Worm (Caenorhabditis elegans): ENCODE data around the gene C32D5.12.

C32D5.12 gene

DNA sequence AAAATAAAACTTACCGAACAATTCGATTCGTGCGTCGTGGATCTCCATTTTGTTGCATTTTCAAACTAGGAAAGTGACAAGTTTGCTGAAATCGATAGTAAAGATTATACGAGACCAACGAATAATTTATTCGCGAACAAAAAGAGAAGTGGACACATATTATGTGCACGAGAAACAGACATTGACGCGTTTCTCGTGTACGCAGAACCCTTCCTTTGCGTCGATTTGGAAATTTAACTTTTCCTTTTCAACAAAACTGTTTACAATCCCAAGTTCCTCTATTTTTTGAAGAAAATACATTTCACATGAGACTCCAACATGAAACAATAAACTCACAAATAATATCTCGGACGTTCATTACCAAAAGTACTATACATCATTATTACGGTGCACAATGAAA is 2.0 kb upstream of the C32D5.12 start, which contains the start of gene K10B2.4 (continued):
- TF ChIP-seq fkh-8 (tag; optimal IDR thresholded peaks at IDR 0.05), result peak; percentile 6
- no peak for TF ChIP-seq egl-27 (tag; optimal IDR thresholded peaks at IDR 0.05)
- no peak for TF ChIP-seq ztf-11 (tag; optimal IDR thresholded peaks at IDR 0.05)
- peak; percentile 66 for TF ChIP-seq xbp-1 (tag; optimal IDR thresholded peaks at IDR 0.05)
- peak; percentile 8 for TF ChIP-seq ztf-4 (tag; optimal IDR thresholded peaks at IDR 0.05)
- TF ChIP-seq efl-3 (GFP tag; optimal IDR thresholded peaks at IDR 0.05), result no peak
- TF ChIP-seq sptf-1 (tag; optimal IDR thresholded peaks at IDR 0.05), result no peak
- TF ChIP-seq F16B12.6 (tag; optimal IDR thresholded peaks at IDR 0.05), result peak; percentile 14
- TF ChIP-seq unc-86 (tag; optimal IDR thresholded peaks at IDR 0.05), result peak; percentile 31
- no peak for TF ChIP-seq nhr-11 (tag; optimal IDR thresholded peaks at IDR 0.05)
- TF ChIP-seq C16A3.4 (tag; optimal IDR thresholded peaks at IDR 0.05), result peak; percentile 78
- TF ChIP-seq ceh-63 (GFP tag; optimal IDR thresholded peaks at IDR 0.05), result no peak
- no peak for TF ChIP-seq ces-1 (GFP tag; optimal IDR thresholded peaks at IDR 0.05)
- TF ChIP-seq sox-4 (tag; optimal IDR thresholded peaks at IDR 0.05), result no peak
- TF ChIP-seq tbx-2 (tag; optimal IDR thresholded peaks at IDR 0.05), result peak; percentile 62
- TF ChIP-seq ceh-90 (tag; optimal IDR thresholded peaks at IDR 0.05), result no peak
- TF ChIP-seq lin-35 (GFP tag; optimal IDR thresholded peaks at IDR 0.05), result peak; percentile 70 to 87
- peak; percentile 22 for TF ChIP-seq ama-1 (optimal IDR thresholded peaks at IDR 0.05)
- no peak for TF ChIP-seq pag-3 (tag; optimal IDR thresholded peaks at IDR 0.05; ENCODE audit: borderline replicate concordance, insufficient read depth)
- TF ChIP-seq nhr-84 (tag; optimal IDR thresholded peaks at IDR 0.05), result no peak
- TF ChIP-seq lin-15B (tag; optimal IDR thresholded peaks at IDR 0.05), result peak; percentile 12
- TF ChIP-seq aha-1 (tag; optimal IDR thresholded peaks at IDR 0.05), result no peak
- peak; percentile 65 for TF ChIP-seq mep-1 (tag; optimal IDR thresholded peaks at IDR 0.05)
- no peak for TF ChIP-seq unc-30 (tag; optimal IDR thresholded peaks at IDR 0.05)
- TF ChIP-seq nhr-90 (tag; optimal IDR thresholded peaks at IDR 0.05; ENCODE audit: poor library complexity), result peak; percentile 54
- no peak for TF ChIP-seq mef-2 (tag; optimal IDR thresholded peaks at IDR 0.05)
- TF ChIP-seq lin-13 (GFP tag; optimal IDR thresholded peaks at IDR 0.05), result peak; percentile 65
- TF ChIP-seq nhr-85 (tag), result peak; percentile 2
- TF ChIP-seq ceh-82 (tag; optimal IDR thresholded peaks at IDR 0.05), result peak; percentile 35 to 50 (median 40)
- no peak for TF ChIP-seq jun-1 (tag; optimal IDR thresholded peaks at IDR 0.05)
- peak; percentile 15 for TF ChIP-seq lin-39 (tag; optimal IDR thresholded peaks at IDR 0.05)
- TF ChIP-seq nhr-71 (tag; optimal IDR thresholded peaks at IDR 0.05), result peak; percentile 77
- TF ChIP-seq pax-3 (tag; optimal IDR thresholded peaks at IDR 0.05), result no peak
- peak; percentile 36 for TF ChIP-seq fos-1 (tag; optimal IDR thresholded peaks at IDR 0.05)
- TF ChIP-seq vab-15 (tag; optimal IDR thresholded peaks at IDR 0.05), result no peak
- peak; percentile 35 for TF ChIP-seq skn-1 (tag; optimal IDR thresholded peaks at IDR 0.05)
- peak; percentile 72 for TF ChIP-seq swsn-7 (tag; optimal IDR thresholded peaks at IDR 0.05)
- TF ChIP-seq zip-4 (GFP tag; optimal IDR thresholded peaks at IDR 0.05), result no peak
- no peak for TF ChIP-seq nhr-76 (tag; optimal IDR thresholded peaks at IDR 0.05)
- peak in 1 of 6 experiments; percentile 37 for TF ChIP-seq elt-3 (tag; optimal IDR thresholded peaks at IDR 0.05)
- TF ChIP-seq ceh-8 (GFP tag; optimal IDR thresholded peaks at IDR 0.05), result no peak
- peak; percentile 75 for TF ChIP-seq unc-130 (tag; optimal IDR thresholded peaks at IDR 0.05)
- no peak for TF ChIP-seq elt-2 (tag; optimal IDR thresholded peaks at IDR 0.05)

DNA sequence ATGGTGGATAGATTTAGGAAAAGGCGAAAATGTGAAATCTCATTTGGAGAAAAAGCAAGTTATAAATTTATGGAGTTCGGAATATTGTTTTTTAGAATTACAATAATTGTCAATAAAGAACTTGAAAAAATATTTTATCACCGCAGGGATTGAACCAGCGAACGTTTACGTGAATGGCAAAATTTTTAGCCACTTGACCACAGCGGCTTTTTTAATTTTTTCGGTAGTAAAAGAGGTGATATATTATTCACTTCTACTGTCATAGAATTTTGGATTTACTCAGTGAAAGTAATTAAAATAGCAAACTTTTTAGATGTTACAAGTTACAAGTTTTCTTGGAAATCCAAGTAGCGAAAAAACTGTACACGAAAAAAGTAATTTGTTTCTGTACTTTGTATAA is 573 bp downstream of the C32D5.12 start:
- TF ChIP-seq lin-14 (GFP tag; optimal IDR thresholded peaks at IDR 0.05) (no peak), nhr-47 (tag; optimal IDR thresholded peaks at IDR 0.05) (no peak), alr-1 (tag; optimal IDR thresholded peaks at IDR 0.05; ENCODE audit: borderline replicate concordance) (no peak)

All from whole organism, L1 larva.